Fruit fly (Drosophila melanogaster) whole organism, embryonic: ENCODE data around the gene CG3184.

ENCODE experiments used
- Ada2b ChIP-seq: fragments of 200-800 bp; sonication (Bioruptor generic); IDR thresholded peaks from 2 replicates; pipeline ENCODE4 v1.3.6; 2022; ENCODE audit warnings: missing biosample characterization, missing genetic modification characterization
- CG10209 ChIP-seq: fragments of 200-800 bp; sonication (Bioruptor generic); optimal IDR thresholded peaks from 3 replicates; lab custom pipeline; 2017; ENCODE audit warnings: missing biosample characterization, mild to moderate bottlenecking, missing genetic modification characterization, missing genetic modification reagents
- CG10543 ChIP-seq: fragments of 200-800 bp; sonication (Bioruptor generic); optimal IDR thresholded peaks from 3 replicates; lab custom pipeline; 2017; ENCODE audit warnings: missing biosample characterization, mild to moderate bottlenecking, missing genetic modification characterization, moderate library complexity
- CG12155 ChIP-seq: fragments of 200-800 bp; sonication (Bioruptor generic); optimal IDR thresholded peaks from 3 replicates; lab custom pipeline; 2016; ENCODE audit warnings: missing biosample characterization, missing genetic modification characterization
- CG1233 ChIP-seq: fragments of 200-800 bp; sonication (Bioruptor generic); optimal IDR thresholded peaks from 4 replicates; lab custom pipeline; 2018; ENCODE audit warnings: missing biosample characterization, mild to moderate bottlenecking, missing genetic modification characterization
- CG12744 ChIP-seq: fragments of 200-800 bp; sonication (Bioruptor generic); optimal IDR thresholded peaks from 2 replicates; lab custom pipeline; 2016; ENCODE audit warnings: missing biosample characterization, missing genetic modification characterization
- CG13296 ChIP-seq: fragments of 200-800 bp; sonication (Bioruptor generic); optimal IDR thresholded peaks from 3 replicates; lab custom pipeline; 2018; ENCODE audit warnings: missing biosample characterization, mild to moderate bottlenecking, missing genetic modification characterization
- CG13424 ChIP-seq: fragments of 200-800 bp; sonication (Bioruptor generic); optimal IDR thresholded peaks from 2 replicates; lab custom pipeline; 2019; ENCODE audit warnings: missing biosample characterization, mild to moderate bottlenecking, missing genetic modification characterization, moderate library complexity
- CG15269 ChIP-seq: fragments of 200-800 bp; sonication (Bioruptor generic); optimal IDR thresholded peaks from 2 replicates; lab custom pipeline; 2018; ENCODE audit warnings: missing biosample characterization, mild to moderate bottlenecking, missing genetic modification characterization, moderate library complexity
- CG1529 ChIP-seq: fragments of 200-800 bp; sonication (Bioruptor generic); optimal IDR thresholded peaks from 3 replicates; lab custom pipeline; 2018; ENCODE audit warnings: missing biosample characterization, missing genetic modification characterization
- CG1602 ChIP-seq: fragments of 200-800 bp; sonication (Bioruptor generic); optimal IDR thresholded peaks from 3 replicates; lab custom pipeline; 2016; ENCODE audit warnings: missing biosample characterization, missing genetic modification characterization
- CG2202 ChIP-seq: fragments of 200-800 bp; sonication (Bioruptor generic); optimal IDR thresholded peaks from 2 replicates; lab custom pipeline; 2018; ENCODE audit warnings: missing biosample characterization, mild to moderate bottlenecking, missing genetic modification characterization
- CG2678 ChIP-seq: fragments of 200-800 bp; sonication (Bioruptor generic); optimal IDR thresholded peaks from 3 replicates; lab custom pipeline; 2019; ENCODE audit warnings: missing biosample characterization, mild to moderate bottlenecking, missing genetic modification characterization, moderate library complexity
- CG3281 ChIP-seq: fragments of 200-800 bp; sonication (Bioruptor generic); optimal IDR thresholded peaks from 3 replicates; lab custom pipeline; 2017; ENCODE audit warnings: missing biosample characterization, mild to moderate bottlenecking, missing genetic modification characterization
- CG43689 ChIP-seq: fragments of 200-800 bp; sonication (Bioruptor generic); IDR thresholded peaks from 2 replicates; pipeline ENCODE4 v1.3.6; 2022; ENCODE audit warnings: missing biosample characterization, missing genetic modification characterization
- CG4404 ChIP-seq: fragments of 200-800 bp; sonication (Bioruptor generic); IDR thresholded peaks from 2 replicates; pipeline ENCODE4 v1.3.6; 2022; ENCODE audit warnings: missing biosample characterization, missing genetic modification characterization
- CG4854 ChIP-seq: fragments of 200-800 bp; sonication (Bioruptor generic); optimal IDR thresholded peaks from 2 replicates; lab custom pipeline; 2016; ENCODE audit warnings: missing biosample characterization, missing genetic modification characterization, inconsistent platforms
- CG8089 ChIP-seq: fragments of 200-800 bp; sonication (Bioruptor generic); optimal IDR thresholded peaks from 3 replicates; lab custom pipeline; 2016; ENCODE audit warnings: missing biosample characterization, missing genetic modification characterization
- CG8388 ChIP-seq: fragments of 200-800 bp; sonication (Bioruptor generic); optimal IDR thresholded peaks from 2 replicates; lab custom pipeline; 2019; ENCODE audit warnings: missing biosample characterization, mild to moderate bottlenecking, missing genetic modification characterization, moderate library complexity
- D19B ChIP-seq: fragments of 200-800 bp; sonication (Bioruptor generic); optimal IDR thresholded peaks from 2 replicates; lab custom pipeline; 2017; ENCODE audit warnings: missing biosample characterization, mild to moderate bottlenecking, missing genetic modification characterization
- ERR ChIP-seq: fragments of 200-800 bp; sonication (Bioruptor generic); optimal IDR thresholded peaks from 2 replicates; lab custom pipeline; 2016; ENCODE audit warnings: missing biosample characterization, missing genetic modification characterization
- Elba2 ChIP-seq: fragments of 200-800 bp; sonication (Bioruptor generic); optimal IDR thresholded peaks from 3 replicates; lab custom pipeline; 2016; ENCODE audit warnings: missing biosample characterization, missing genetic modification characterization
- Gug ChIP-seq: fragments of 200-800 bp; sonication (Bioruptor generic); IDR thresholded peaks from 4 replicates; pipeline ENCODE4 v1.3.6; 2022; ENCODE audit warnings: missing biosample characterization, missing genetic modification characterization
- HmgD ChIP-seq: fragments of 200-800 bp; sonication (Bioruptor generic); optimal IDR thresholded peaks from 3 replicates; lab custom pipeline; 2016; ENCODE audit warnings: missing biosample characterization, missing genetic modification characterization
- Kr ChIP-seq: fragments of 200-800 bp; sonication (Bioruptor generic); optimal IDR thresholded peaks from 2 replicates; lab custom pipeline; 2017; ENCODE audit warnings: missing biosample characterization, mild to moderate bottlenecking, missing genetic modification characterization
- Lhr ChIP-seq: fragments of 200-800 bp; sonication (Bioruptor generic); optimal IDR thresholded peaks from 3 replicates; lab custom pipeline; 2017; ENCODE audit warnings: mild to moderate bottlenecking, missing biosample characterization, missing genetic modification reagents, missing genetic modification characterization
- Myb ChIP-seq: fragments of 200-800 bp; sonication (Bioruptor generic); optimal IDR thresholded peaks from 2 replicates; lab custom pipeline; 2016; ENCODE audit warnings: missing biosample characterization, missing genetic modification characterization
- NC2α ChIP-seq: fragments of 200-800 bp; sonication (Bioruptor generic); optimal IDR thresholded peaks from 2 replicates; lab custom pipeline; 2016; ENCODE audit warnings: missing biosample characterization, missing genetic modification characterization
- az2 ChIP-seq: fragments of 200-800 bp; sonication (Bioruptor generic); optimal IDR thresholded peaks from 3 replicates; lab custom pipeline; 2016; ENCODE audit warnings: missing biosample characterization, missing genetic modification characterization
- cato ChIP-seq: fragments of 200-800 bp; sonication (Bioruptor generic); optimal IDR thresholded peaks from 2 replicates; lab custom pipeline; 2016; ENCODE audit warnings: missing biosample characterization, missing genetic modification characterization, borderline replicate concordance
- ci ChIP-seq: fragments of 200-800 bp; sonication (Bioruptor generic); IDR thresholded peaks from 3 replicates; pipeline ENCODE4 v1.3.6; 2022; ENCODE audit warnings: missing biosample characterization, missing genetic modification characterization
- da ChIP-seq: fragments of 200-800 bp; sonication (Bioruptor generic); optimal IDR thresholded peaks from 2 replicates; lab custom pipeline; 2016; ENCODE audit warnings: missing biosample characterization, missing genetic modification characterization
- danr ChIP-seq: fragments of 200-800 bp; sonication (Bioruptor generic); IDR thresholded peaks from 2 replicates; pipeline ENCODE4 v1.3.6; 2022; ENCODE audit warnings: missing biosample characterization, missing genetic modification characterization
- dati ChIP-seq: fragments of 200-800 bp; sonication (Bioruptor generic); IDR thresholded peaks from 2 replicates; pipeline ENCODE4 v1.3.6; 2022; ENCODE audit warnings: missing biosample characterization, missing genetic modification characterization
- esg ChIP-seq: fragments of 200-800 bp; sonication (Bioruptor generic); conservative IDR thresholded peaks from 2 replicates; pipeline ENCODE4 v1.3.6; 2022; ENCODE audit warnings: missing biosample characterization, missing genetic modification characterization
- ewg ChIP-seq: fragments of 200-800 bp; sonication (Bioruptor generic); optimal IDR thresholded peaks from 3 replicates; lab custom pipeline; 2017; ENCODE audit warnings: mild to moderate bottlenecking, missing biosample characterization, missing genetic modification reagents, missing genetic modification characterization
- fd102C ChIP-seq: fragments of 200-800 bp; sonication (Bioruptor generic); optimal IDR thresholded peaks from 2 replicates; lab custom pipeline; 2018; ENCODE audit warnings: missing biosample characterization, mild to moderate bottlenecking, missing genetic modification characterization, moderate library complexity
- fd64A ChIP-seq: fragments of 200-800 bp; sonication (Bioruptor generic); optimal IDR thresholded peaks from 3 replicates; lab custom pipeline; 2018; ENCODE audit warnings: missing biosample characterization, mild to moderate bottlenecking, missing genetic modification characterization
- gce ChIP-seq: fragments of 200-800 bp; sonication (Bioruptor generic); IDR thresholded peaks from 3 replicates; pipeline ENCODE4 v1.3.6; 2022; ENCODE audit warnings: missing biosample characterization, missing genetic modification characterization
- gsb ChIP-seq: fragments of 200-800 bp; sonication (Bioruptor generic); IDR thresholded peaks from 2 replicates; pipeline ENCODE4 v1.3.6; 2022; ENCODE audit warnings: missing biosample characterization, missing genetic modification characterization
- hkb ChIP-seq, 2 experiments: fragments of 200-800 bp in 1 of 2; fragments of >200 bp in 1 of 2; sonication (Bioruptor generic) in 1 of 2; IDR thresholded peaks in 1 of 2; optimal IDR thresholded peaks in 1 of 2; 2 replicates each; pipeline versions ENCODE4 v1.3.6 to Lab custom; 2017 to 2022; ENCODE audit warnings: missing biosample characterization in 1 of 2, missing genetic modification characterization in 1 of 2
- lov ChIP-seq, 2 experiments: fragments of 200-800 bp in 1 of 2; fragments of >200 bp in 1 of 2; sonication (Bioruptor generic) in 1 of 2; IDR thresholded peaks in 1 of 2; optimal IDR thresholded peaks in 1 of 2; 2 replicates in 1 of 2; 3 replicates in 1 of 2; pipeline versions ENCODE4 v1.3.6 to Lab custom; 2017 to 2022; ENCODE audit warnings: missing biosample characterization in 1 of 2, missing genetic modification characterization in 1 of 2
- onecut ChIP-seq: fragments of 200-800 bp; sonication (Bioruptor generic); IDR thresholded peaks from 2 replicates; pipeline ENCODE4 v1.3.6; 2022; ENCODE audit warnings: missing biosample characterization, missing genetic modification characterization
- org-1 ChIP-seq: fragments of 200-800 bp; sonication (Bioruptor generic); optimal IDR thresholded peaks from 2 replicates; lab custom pipeline; 2017; ENCODE audit warnings: missing biosample characterization, missing genetic modification characterization
- otp ChIP-seq: fragments of 200-800 bp; sonication (Bioruptor generic); IDR thresholded peaks from 3 replicates; pipeline ENCODE4, ENCODE4 v1.3.6; 2022; ENCODE audit warnings: missing biosample characterization, missing genetic modification characterization
- pho ChIP-seq: fragments of 200-800 bp; sonication (Bioruptor generic); optimal IDR thresholded peaks from 2 replicates; lab custom pipeline; 2016; ENCODE audit warnings: missing biosample characterization, missing genetic modification characterization
- psq ChIP-seq: fragments of 200-800 bp; sonication (Bioruptor generic); optimal IDR thresholded peaks from 2 replicates; lab custom pipeline; 2017; ENCODE audit warnings: missing biosample characterization, missing genetic modification characterization
- usp ChIP-seq: fragments of >200 bp; optimal IDR thresholded peaks from 2 replicates; lab custom pipeline; 2017; ENCODE audit warnings: missing biosample characterization, missing genetic modification characterization
- zen ChIP-seq: fragments of 200-800 bp; sonication (Bioruptor generic); optimal IDR thresholded peaks from 3 replicates; lab custom pipeline; 2018; ENCODE audit warnings: missing biosample characterization, mild to moderate bottlenecking, missing genetic modification characterization, moderate library complexity
- zf30C ChIP-seq: fragments of 200-800 bp; sonication (Bioruptor generic); optimal IDR thresholded peaks from 3 replicates; lab custom pipeline; 2018; ENCODE audit warnings: missing biosample characterization, mild to moderate bottlenecking, missing genetic modification characterization

Gene CG3184

dm6 chrX:6696467-6696866 is 7.9 kb upstream of the CG3184 start (continued):
- TF ChIP-seq Gug (GFP tag; lab: Robert Waterston, UW): peak; percentile 24; the same call in 1 of the 4 replicates
- TF ChIP-seq CG13424: peak; percentile 80
- peak; percentile 74 for TF ChIP-seq CG15269 (tag; lab: Kevin White, UChicago)
- no peak for TF ChIP-seq gsb
- peak; percentile 18 for TF ChIP-seq ERR (GFP tag; lab: Kevin White, UChicago)
- TF ChIP-seq fd102C (GFP tag; lab: Kevin White, UChicago): no peak
- no peak for TF ChIP-seq CG4854 (GFP tag; lab: Kevin White, UChicago)
- TF ChIP-seq usp (GFP tag; lab: Kevin White, UChicago): no peak
- TF ChIP-seq da (GFP tag; lab: Kevin White, UChicago): no peak
- TF ChIP-seq otp (GFP tag; lab: Robert Waterston, UW): peak; percentile 65; the same call in 1 of the 3 replicates
- peak; percentile 85 for TF ChIP-seq CG10543
- TF ChIP-seq CG4404 (GFP tag; lab: Robert Waterston, UW): no peak
- TF ChIP-seq gce (GFP tag; lab: Robert Waterston, UW): peak; percentile 24; the same call in 1 of the 3 replicates
- 0 out of 2 replicates have a peak, but pooled peaks have one; percentile 21 for TF ChIP-seq CG43689 (GFP tag; lab: Robert Waterston, UW)
- TF ChIP-seq psq (GFP tag; lab: Kevin White, UChicago): peak; percentile 4
- peak; percentile 63 for TF ChIP-seq pho (GFP tag; lab: Kevin White, UChicago)
- TF ChIP-seq Myb (GFP tag; lab: Kevin White, UChicago): peak; percentile 45
- TF ChIP-seq CG12744 (GFP tag; lab: Kevin White, UChicago): peak; percentile 54
- no peak for TF ChIP-seq zf30C (GFP tag; lab: Kevin White, UChicago)
- peak; percentile 27; the same call in 1 of the 2 replicates for TF ChIP-seq dati (GFP tag; lab: Robert Waterston, UW)
- TF ChIP-seq D19B (GFP tag; lab: Kevin White, UChicago): peak; percentile 59
- TF ChIP-seq cato (GFP tag; lab: Kevin White, UChicago): no peak
- TF ChIP-seq CG8388: peak; percentile 57
- TF ChIP-seq CG1529 (GFP tag; lab: Kevin White, UChicago): peak; percentile 54
- TF ChIP-seq CG1602 (GFP tag; lab: Kevin White, UChicago): peak; percentile 8
- TF ChIP-seq fd64A: no peak
- no peak for TF ChIP-seq zen (tag; lab: Kevin White, UChicago)
- peak; percentile 73 for TF ChIP-seq CG3281 (GFP tag; lab: Kevin White, UChicago)
- TF ChIP-seq esg: peak; percentile 59
- no peak for TF ChIP-seq Lhr
- peak; percentile 50 for TF ChIP-seq ewg
- no peak for TF ChIP-seq danr (GFP tag; lab: Robert Waterston, UW)
- peak; percentile 45 for TF ChIP-seq CG1233 (GFP tag; lab: Kevin White, UChicago)
- TF ChIP-seq az2 (GFP tag; lab: Kevin White, UChicago): peak; percentile 55
- no peak for TF ChIP-seq Elba2 (GFP tag; lab: Kevin White, UChicago)
- TF ChIP-seq CG8089 (GFP tag; lab: Kevin White, UChicago): peak; percentile 29
- peak; percentile 49; the same call in 1 of the 2 replicates for TF ChIP-seq onecut (GFP tag; lab: Robert Waterston, UW)
- TF ChIP-seq CG12155 (GFP tag; lab: Kevin White, UChicago): peak; percentile 52
- peak; percentile 53 for TF ChIP-seq CG10209 (GFP tag; lab: Kevin White, UChicago)
- TF ChIP-seq CG2678: peak; percentile 86
- no peak for TF ChIP-seq NC2α (GFP tag; lab: Kevin White, UChicago)
- peak; percentile 68 for TF ChIP-seq org-1 (GFP tag; lab: Kevin White, UChicago)
- TF ChIP-seq hkb (optimal IDR thresholded peaks at IDR 0.05; lab: Kevin White, UChicago): no peak
- peak; percentile 86 for TF ChIP-seq hkb (GFP tag; IDR thresholded peaks at IDR 0.05; lab: Robert Waterston, UW)
- peak; percentile 55 for TF ChIP-seq Ada2b (GFP tag; lab: Robert Waterston, UW)
- no peak for TF ChIP-seq lov (optimal IDR thresholded peaks at IDR 0.05; lab: Kevin White, UChicago)
- 0 out of 3 replicates have a peak, but pooled peaks have one; percentile 41 for TF ChIP-seq lov (GFP tag; IDR thresholded peaks at IDR 0.05; lab: Robert Waterston, UW)
- TF ChIP-seq CG13296: peak; percentile 82
- TF ChIP-seq ci (GFP tag; lab: Robert Waterston, UW): peak; percentile 86
- peak; percentile 30 for TF ChIP-seq HmgD (GFP tag; lab: Kevin White, UChicago)
- no peak for TF ChIP-seq Kr (GFP tag; lab: Kevin White, UChicago)
- TF ChIP-seq CG2202 (tag; lab: Kevin White, UChicago): peak; percentile 27
